Worm (Caenorhabditis elegans) whole organism, midembryonic: ENCODE results near the gene srx-62.

Experiments used
- flt-1 ChIP-seq: fragments of 200-800 bp; sonication (Bioruptor generic); IDR thresholded peaks from 2 replicates; pipeline ENCODE4 v1.3.6; 2022; ENCODE audit warnings: missing genetic modification characterization, missing compliant biosample characterization
- klf-2 ChIP-seq: fragments of 200-800 bp; sonication (Bioruptor generic); conservative IDR thresholded peaks from 2 replicates; pipeline ENCODE4 v1.3.6; 2022; ENCODE audit warnings: missing genetic modification reagents, missing genetic modification characterization, missing compliant biosample characterization
- med-1 ChIP-seq: sonication (generic microtip); optimal IDR thresholded peaks from 2 replicates; lab custom pipeline; 2017; ENCODE audit warnings: missing genetic modification characterization, mild to moderate bottlenecking, missing compliant biosample characterization, antibody characterized with exemption, missing genetic modification reagents; ENCODE audit not compliant: insufficient read depth
- ztf-23 ChIP-seq: fragments of 200-800 bp; sonication (Bioruptor generic); IDR thresholded peaks from 2 replicates; pipeline ENCODE4 v1.3.6; 2022; ENCODE audit warnings: missing genetic modification reagents, missing genetic modification characterization, missing compliant biosample characterization

ce11 chrV:4035811-4036210 is 40.1 kb upstream of the srx-62 start, which contains the start of gene C49G7.13:
- TF ChIP-seq med-1 = no peak
- no peak for TF ChIP-seq flt-1 (GFP tag; lab: Robert Waterston, UW)
- TF ChIP-seq klf-2 (GFP tag; lab: Robert Waterston, UW) = no peak
- no peak for TF ChIP-seq ztf-23 (GFP tag; lab: Robert Waterston, UW)
